Worm (Caenorhabditis elegans) whole organism, young adult: Measurements from ENCODE around the gene C27A7.3.

Experiments
- C06A6.2 ChIP-seq: fragments of 200-800 bp; sonication (Bioruptor generic); conservative IDR thresholded peaks from 2 replicates; pipeline ENCODE4 v1.3.6; 2022; ENCODE audit warnings: missing genetic modification characterization, missing compliant biosample characterization
- F49E8.2 ChIP-seq: sonication (generic microtip); optimal IDR thresholded peaks from 3 replicates; lab custom pipeline; 2017; ENCODE audit warnings: missing genetic modification characterization, mild to moderate bottlenecking, missing compliant biosample characterization, antibody characterized with exemption, moderate library complexity; ENCODE audit not compliant: insufficient read depth
- F57C9.4 ChIP-seq: sonication (generic microtip); optimal IDR thresholded peaks from 2 replicates; lab custom pipeline; 2017; ENCODE audit warnings: mild to moderate bottlenecking, missing genetic modification characterization, missing compliant biosample characterization
- T07F8.4 ChIP-seq: sonication (generic microtip); optimal IDR thresholded peaks from 2 replicates; lab custom pipeline; 2016; ENCODE audit warnings: mild to moderate bottlenecking, missing genetic modification characterization, moderate library complexity, missing compliant biosample characterization
- T26A5.8 ChIP-seq: sonication (generic microtip); optimal IDR thresholded peaks from 2 replicates; lab custom pipeline; 2016; ENCODE audit warnings: missing genetic modification characterization, missing compliant biosample characterization
- Y53F4B.3 ChIP-seq: fragments of 200-800 bp; sonication (Bioruptor generic); IDR thresholded peaks from 2 replicates; pipeline ENCODE4 v1.3.6; 2022; ENCODE audit warnings: missing genetic modification reagents, missing genetic modification characterization, missing compliant biosample characterization
- Y56A3A.18 ChIP-seq: fragments of 200-800 bp; sonication (Bioruptor generic); IDR thresholded peaks from 2 replicates; pipeline ENCODE4 v1.3.6; 2022; ENCODE audit warnings: missing genetic modification reagents, missing genetic modification characterization, missing compliant biosample characterization
- Y67H2A.10 ChIP-seq: fragments of 200-800 bp; sonication (Bioruptor generic); conservative IDR thresholded peaks from 2 replicates; pipeline ENCODE4 v1.3.6; 2022; ENCODE audit warnings: missing genetic modification reagents, missing genetic modification characterization, missing compliant biosample characterization
- ZK185.1 ChIP-seq: sonication (generic microtip); optimal IDR thresholded peaks from 2 replicates; lab custom pipeline; 2016; ENCODE audit warnings: mild to moderate bottlenecking, missing genetic modification characterization, missing compliant biosample characterization; ENCODE audit not compliant: poor library complexity, severe bottlenecking
- ama-1 ChIP-seq, 3 experiments: fragments of 150-350 bp in 1 of 3; sonication (generic microtip) in 2 of 3; optimal IDR thresholded peaks; 2 replicates each; lab custom pipeline; 2014 to 2018; ENCODE audit warnings: missing biosample characterization in 2 of 3, missing genetic modification characterization in 2 of 3, missing genetic modification reagents in 2 of 3
- atf-7 ChIP-seq: sonication (generic microtip); optimal IDR thresholded peaks from 2 replicates; lab custom pipeline; 2017; ENCODE audit warnings: mild to moderate bottlenecking, missing genetic modification characterization, missing compliant biosample characterization
- bed-2 ChIP-seq: fragments of 200-800 bp; sonication (Bioruptor generic); IDR thresholded peaks from 2 replicates; pipeline ENCODE4 v1.3.6; 2022; ENCODE audit warnings: missing genetic modification reagents, missing genetic modification characterization, missing compliant biosample characterization
- dpff-1 ChIP-seq: sonication (generic microtip); optimal IDR thresholded peaks from 2 replicates; lab custom pipeline; 2017; ENCODE audit warnings: mild to moderate bottlenecking, missing genetic modification characterization, missing compliant biosample characterization
- ekl-4 ChIP-seq: fragments of 200-800 bp; sonication (Bioruptor generic); IDR thresholded peaks from 2 replicates; pipeline ENCODE4 v1.3.6; 2022; ENCODE audit warnings: missing genetic modification reagents, missing genetic modification characterization, missing compliant biosample characterization
- gei-17 ChIP-seq: fragments of 200-800 bp; sonication (Bioruptor generic); optimal IDR thresholded peaks from 2 replicates; lab custom pipeline; 2018; ENCODE audit warnings: mild to moderate bottlenecking, missing genetic modification characterization, missing compliant biosample characterization
- him-1 ChIP-seq: sonication (generic microtip); optimal IDR thresholded peaks from 2 replicates; lab custom pipeline; 2016; ENCODE audit warnings: missing genotype, missing genetic modification reagents, missing genetic modification characterization, missing compliant biosample characterization
- hmg-20 ChIP-seq: fragments of 200-800 bp; sonication (Bioruptor generic); IDR thresholded peaks from 2 replicates; pipeline ENCODE4 v1.3.6; 2022; ENCODE audit warnings: missing genetic modification reagents, missing genetic modification characterization, missing compliant biosample characterization
- hrde-1 ChIP-seq: sonication (generic microtip); optimal IDR thresholded peaks from 2 replicates; lab custom pipeline; 2016; ENCODE audit warnings: missing genetic modification characterization, mild to moderate bottlenecking, missing compliant biosample characterization, moderate library complexity, missing genotype, missing genetic modification reagents, borderline replicate concordance
- hsf-1 ChIP-seq: fragments of 200-800 bp; sonication (Bioruptor generic); IDR thresholded peaks from 2 replicates; pipeline ENCODE4 v1.3.6; 2022; ENCODE audit warnings: missing genetic modification reagents, missing genetic modification characterization, missing compliant biosample characterization
- let-607 ChIP-seq, 2 experiments: fragments of 200-800 bp in 1 of 2; sonication (Bioruptor generic) in 1 of 2; sonication (generic microtip) in 1 of 2; optimal IDR thresholded peaks; 2 replicates each; lab custom pipeline; 2016 to 2018; ENCODE audit warnings: mild to moderate bottlenecking in 2 of 2, missing compliant biosample characterization in 2 of 2, missing genetic modification characterization in 2 of 2, moderate library complexity in 2 of 2, missing genotype in 1 of 2
- lin-26 ChIP-seq: fragments of 200-800 bp; sonication (Bioruptor generic); IDR thresholded peaks from 2 replicates; pipeline ENCODE4 v1.3.6; 2022; ENCODE audit warnings: missing genetic modification reagents, missing genetic modification characterization, missing compliant biosample characterization
- lin-35 ChIP-seq, 3 experiments: fragments of 150-350 bp in 2 of 3; sonication (generic microtip) in 1 of 3; optimal IDR thresholded peaks; 2 replicates each; lab custom pipeline; 2014 to 2018; ENCODE audit warnings: missing biosample characterization in 3 of 3, missing genetic modification characterization in 3 of 3, missing genetic modification reagents in 3 of 3
- lin-40 ChIP-seq: sonication (generic microtip); optimal IDR thresholded peaks from 2 replicates; lab custom pipeline; 2016; ENCODE audit warnings: missing genetic modification characterization, mild to moderate bottlenecking, missing compliant biosample characterization, missing genotype, missing genetic modification reagents
- lsl-1 ChIP-seq: fragments of 200-800 bp; sonication (Bioruptor generic); optimal IDR thresholded peaks from 2 replicates; lab custom pipeline; 2018; ENCODE audit warnings: mild to moderate bottlenecking, missing genetic modification characterization, moderate library complexity, missing compliant biosample characterization
- nfyb-1 ChIP-seq: fragments of 200-800 bp; sonication (Bioruptor generic); IDR thresholded peaks from 2 replicates; pipeline ENCODE4 v1.3.6; 2022; ENCODE audit warnings: missing genetic modification reagents, missing genetic modification characterization, missing compliant biosample characterization
- nhr-120 ChIP-seq: fragments of 200-800 bp; sonication (Bioruptor generic); IDR thresholded peaks from 2 replicates; pipeline ENCODE4 v1.3.6; 2022; ENCODE audit warnings: missing genetic modification characterization, missing compliant biosample characterization
- nhr-179 ChIP-seq: sonication (generic microtip); optimal IDR thresholded peaks from 2 replicates; lab custom pipeline; 2016; ENCODE audit warnings: mild to moderate bottlenecking, missing genetic modification characterization, missing compliant biosample characterization
- nhr-80 ChIP-seq: sonication (generic microtip); optimal IDR thresholded peaks from 2 replicates; lab custom pipeline; 2016; ENCODE audit warnings: missing genetic modification characterization, missing compliant biosample characterization
- repo-1 ChIP-seq: sonication (generic microtip); optimal IDR thresholded peaks from 2 replicates; lab custom pipeline; 2017; ENCODE audit warnings: mild to moderate bottlenecking, missing genetic modification characterization, missing compliant biosample characterization
- snpc-1.1 ChIP-seq: sonication (generic microtip); optimal IDR thresholded peaks from 2 replicates; lab custom pipeline; 2017; ENCODE audit warnings: missing genetic modification characterization, mild to moderate bottlenecking, missing compliant biosample characterization, antibody characterized with exemption, moderate library complexity, missing genotype, missing genetic modification reagents; ENCODE audit not compliant: insufficient read depth
- snpc-4 ChIP-seq, 5 experiments: fragments of 150-350 bp in 1 of 5; sonication (generic microtip) in 4 of 5; optimal IDR thresholded peaks; 2 replicates each; lab custom pipeline; 2014 to 2018; ENCODE audit warnings: missing genetic modification characterization in 5 of 5, missing biosample characterization in 3 of 5, antibody characterized with exemption in 2 of 5, mild to moderate bottlenecking in 2 of 5, missing compliant biosample characterization in 2 of 5, missing genotype in 2 of 5, moderate library complexity in 2 of 5, missing genetic modification reagents in 1 of 5
- tbp1 ChIP-seq: fragments of 200-800 bp; sonication (Bioruptor generic); optimal IDR thresholded peaks from 2 replicates; lab custom pipeline; 2018; ENCODE audit warnings: mild to moderate bottlenecking, missing genetic modification characterization, missing compliant biosample characterization
- ztf-28 ChIP-seq: fragments of 200-800 bp; sonication (Bioruptor generic); IDR thresholded peaks from 2 replicates; pipeline ENCODE4 v1.3.6; 2022; ENCODE audit warnings: missing genetic modification reagents, missing genetic modification characterization, missing compliant biosample characterization

C27A7.3 gene

ce11 chrV:12114693-12115092 lies 26.0 kb upstream of the C27A7.3 start, which contains the start of gene spin-1:
spin-1 (plus strand) TSS chrV:12114993.
- TF ChIP-seq nfyb-1 (no peak), hsf-1 (GFP tag; lab: Robert Waterston, UW) (no peak), ekl-4 (GFP tag; lab: Robert Waterston, UW) (no peak), hrde-1 (tag; lab: Kevin White, UChicago) (no peak), hmg-20 (GFP tag; lab: Robert Waterston, UW) (no peak), let-607 (tag; optimal IDR thresholded peaks at IDR 0.05; lab: Kevin White, UChicago) (no peak), Y53F4B.3 (GFP tag; lab: Robert Waterston, UW) (no peak)

- peak; percentile 27 for TF ChIP-seq nhr-80 (tag; lab: Kevin White, UChicago)
- no peak for TF ChIP-seq atf-7
Measured at ce11 chrV:12115150-12115549, 25.6 kb upstream of the C27A7.3 start.

ce11 chrV:12117567-12118053 lies 23.1 kb upstream of the C27A7.3 start, which contains the start of gene C13C4.8:
C13C4.8 (plus strand) TSS chrV:12118003.
- TF ChIP-seq let-607 (tag; optimal IDR thresholded peaks at IDR 0.05; lab: Kevin White, UChicago) (no peak), snpc-4 (GFP tag; optimal IDR thresholded peaks at IDR 0.05; lab: Kevin White, UChicago) (no peak), snpc-4 (tag; optimal IDR thresholded peaks at IDR 0.05; lab: Kevin White, UChicago) (no peak), nhr-179 (tag; lab: Kevin White, UChicago) (no peak)

- TF ChIP-seq atf-7 = no peak
- TF ChIP-seq bed-2 (GFP tag; lab: Robert Waterston, UW) = no peak
- no peak for TF ChIP-seq lin-40 (tag; lab: Kevin White, UChicago)
- no peak for TF ChIP-seq lin-26 (GFP tag; lab: Robert Waterston, UW)
- TF ChIP-seq F57C9.4 (tag; lab: Kevin White, UChicago) = no peak
- TF ChIP-seq ztf-28 (GFP tag; lab: Robert Waterston, UW) = no peak
- TF ChIP-seq gei-17 (GFP tag; lab: Kevin White, UChicago) = no peak
- no peak for TF ChIP-seq ama-1 (optimal IDR thresholded peaks at IDR 0.05; lab: Kevin White, UChicago)
- TF ChIP-seq ama-1 (GFP tag; optimal IDR thresholded peaks at IDR 0.05; lab: Kevin White, UChicago) = no peak
- no peak for TF ChIP-seq dpff-1
- no peak for TF ChIP-seq C06A6.2
- no peak for TF ChIP-seq repo-1 (tag; lab: Kevin White, UChicago)
- TF ChIP-seq Y67H2A.10 (GFP tag; lab: Robert Waterston, UW) = no peak
- no peak for TF ChIP-seq snpc-1.1 (tag; lab: Kevin White, UChicago)
- no peak for TF ChIP-seq T07F8.4 (tag; lab: Kevin White, UChicago)
- no peak for TF ChIP-seq lin-35 (GFP tag; optimal IDR thresholded peaks at IDR 0.05; lab: Kevin White, UChicago)
- no peak for TF ChIP-seq tbp1 (GFP tag; lab: Kevin White, UChicago)
- TF ChIP-seq nhr-120 (GFP tag; lab: Robert Waterston, UW) = no peak
Measured at ce11 chrV:12120381-12120780, 20.3 kb upstream of the C27A7.3 start, which contains the start of gene C13C4.7. C13C4.7 (minus strand) TSS chrV:12120481.

- TF ChIP-seq F49E8.2 (no peak), him-1 (tag; lab: Kevin White, UChicago) (no peak), Y56A3A.18 (GFP tag; lab: Robert Waterston, UW) (no peak), ZK185.1 (no peak), T26A5.8 (tag; lab: Kevin White, UChicago) (no peak), lsl-1 (GFP tag; lab: Kevin White, UChicago) (no peak)
Measured at ce11 chrV:12121274-12121673, 19.5 kb upstream of the C27A7.3 start, which contains the start of gene C13C4.6. C13C4.6 (plus strand) TSS chrV:12121574.
